Fruit fly (Drosophila melanogaster): ENCODE data around the gene Mettl3.

Mettl3 gene

dm6 chr3R:24031019-24031824 is 735 bp upstream of the Mettl3 start (continued):
- TF ChIP-seq CG13296 (GFP tag; optimal IDR thresholded peaks at IDR 0.05) (peak; percentile 1), her (GFP tag; optimal IDR thresholded peaks at IDR 0.05) (no peak), CG16863 (GFP tag; optimal IDR thresholded peaks at IDR 0.05) (no peak), CG15011 (GFP tag; optimal IDR thresholded peaks at IDR 0.05) (no peak), ems (GFP tag; optimal IDR thresholded peaks at IDR 0.05) (no peak), slbo (GFP tag; IDR thresholded peaks at IDR 0.05) (peak; percentile 8; the same call in 1 of the 2 replicates), salm (tag; optimal IDR thresholded peaks at IDR 0.05) (no peak), CG7786 (GFP tag; optimal IDR thresholded peaks at IDR 0.05) (no peak), CG14667 (GFP tag; IDR thresholded peaks at IDR 0.05) (no peak), CG11085 (GFP tag; IDR thresholded peaks at IDR 0.05) (no peak), z (GFP tag; IDR thresholded peaks at IDR 0.05) (no peak), bigmax (GFP tag; optimal IDR thresholded peaks at IDR 0.05) (no peak), H2.0 (GFP tag; IDR thresholded peaks at IDR 0.05) (no peak), Bgb (GFP tag; IDR thresholded peaks at IDR 0.05; ENCODE audit: partially characterized antibody) (no peak), zen (tag; optimal IDR thresholded peaks at IDR 0.05) (no peak), CG3838 (GFP tag; optimal IDR thresholded peaks at IDR 0.05) (no peak), wdn (GFP tag; IDR thresholded peaks at IDR 0.05) (no peak), Abd-B (GFP tag; optimal IDR thresholded peaks at IDR 0.05) (no peak), Xrp1 (GFP tag; IDR thresholded peaks at IDR 0.05) (no peak; the same call in 1 of the 2 replicates), CG33557 (GFP tag; optimal IDR thresholded peaks at IDR 0.05) (no peak), pum (GFP tag; optimal IDR thresholded peaks at IDR 0.05) (no peak), org-1 (GFP tag; optimal IDR thresholded peaks at IDR 0.05) (no peak), CG2129 (GFP tag; IDR thresholded peaks at IDR 0.05; ENCODE audit: partially characterized antibody) (no peak), cg (GFP tag; optimal IDR thresholded peaks at IDR 0.05) (peak; percentile 85), tin (GFP tag; optimal IDR thresholded peaks at IDR 0.05) (no peak), dan (GFP tag; IDR thresholded peaks at IDR 0.05) (no peak), slp2 (GFP tag; optimal IDR thresholded peaks at IDR 0.05) (no peak), cas (GFP tag; IDR thresholded peaks at IDR 0.05) (0 out of 2 replicates have a peak, but pooled peaks have one; percentile 22), row (GFP tag; IDR thresholded peaks at IDR 0.05) (peak; percentile 31; the same call in 2 of the 3 replicates), CG2712 (tag; optimal IDR thresholded peaks at IDR 0.05) (no peak), ranshi (GFP tag; IDR thresholded peaks at IDR 0.05) (no peak), Pdp1 (GFP tag; optimal IDR thresholded peaks at IDR 0.05) (no peak), CG4854 (GFP tag; optimal IDR thresholded peaks at IDR 0.05) (no peak), BtbVII (GFP tag; optimal IDR thresholded peaks at IDR 0.05) (peak; percentile 2), schlank (tag; optimal IDR thresholded peaks at IDR 0.05) (no peak), HmgZ (tag; optimal IDR thresholded peaks at IDR 0.05) (no peak), nom (GFP tag; optimal IDR thresholded peaks at IDR 0.05) (peak; percentile 36), C15 (GFP tag; IDR thresholded peaks at IDR 0.05) (no peak), lola (GFP tag; optimal IDR thresholded peaks at IDR 0.05) (no peak), dmrt11E (tag; optimal IDR thresholded peaks at IDR 0.05) (no peak), unc-4 (GFP tag; IDR thresholded peaks at IDR 0.05; ENCODE audit: partially characterized antibody) (peak; percentile 44; the same call in 1 of the 2 replicates), Dll (GFP tag; IDR thresholded peaks at IDR 0.05; ENCODE audit: partially characterized antibody) (peak; percentile 37; the same call in 1 of the 4 replicates), Hr3 (GFP tag; optimal IDR thresholded peaks at IDR 0.05) (no peak), CG7556 (GFP tag; optimal IDR thresholded peaks at IDR 0.05) (no peak), ab (GFP tag; optimal IDR thresholded peaks at IDR 0.05) (no peak), Ssrp (tag; optimal IDR thresholded peaks at IDR 0.05) (no peak), CG1233 (GFP tag; optimal IDR thresholded peaks at IDR 0.05) (no peak), stc (GFP tag; IDR thresholded peaks at IDR 0.05) (peak; percentile 35; the same call in 1 of the 2 replicates), CG11560 (tag; IDR thresholded peaks at IDR 0.05) (no peak)

Data from whole organism, embryonic.